Worm (Caenorhabditis elegans) whole organism, mixed stage, embryonic: ENCODE results near the gene F07C4.6.

Source experiments
- M03D4.4 ChIP-seq: sonication (generic microtip); optimal IDR thresholded peaks from 2 replicates; lab custom pipeline; 2017; ENCODE audit warnings: mild to moderate bottlenecking, missing genetic modification characterization, missing compliant biosample characterization
- bed-3 ChIP-seq: fragments of 200-800 bp; sonication (Bioruptor generic); optimal IDR thresholded peaks from 3 replicates; lab custom pipeline; 2018; ENCODE audit warnings: mild to moderate bottlenecking, missing genetic modification characterization, moderate library complexity, missing compliant biosample characterization
- blmp-1 ChIP-seq: fragments of 150-350 bp; optimal IDR thresholded peaks from 2 replicates; lab custom pipeline; 2014; ENCODE audit warnings: missing biosample characterization, missing genetic modification characterization
- ceh-39 ChIP-seq: fragments of 150-350 bp; optimal IDR thresholded peaks from 2 replicates; lab custom pipeline; 2014; ENCODE audit warnings: missing biosample characterization, missing genetic modification characterization
- ceh-83 ChIP-seq: fragments of 200-800 bp; sonication (Bioruptor generic); optimal IDR thresholded peaks from 2 replicates; lab custom pipeline; 2018; ENCODE audit warnings: mild to moderate bottlenecking, missing genetic modification characterization, missing compliant biosample characterization
- ces-1 ChIP-seq: fragments of 150-350 bp; optimal IDR thresholded peaks from 2 replicates; lab custom pipeline; 2014; ENCODE audit warnings: missing biosample characterization, missing genetic modification reagents, missing genetic modification characterization
- cnd-1 ChIP-seq: fragments of 200-800 bp; sonication (Bioruptor generic); optimal IDR thresholded peaks from 2 replicates; lab custom pipeline; 2018; ENCODE audit warnings: mild to moderate bottlenecking, missing genetic modification characterization, missing compliant biosample characterization
- drap-1 ChIP-seq: fragments of 200-800 bp; sonication (Bioruptor generic); optimal IDR thresholded peaks from 3 replicates; lab custom pipeline; 2018; ENCODE audit warnings: mild to moderate bottlenecking, missing genetic modification characterization, missing compliant biosample characterization
- elt-3 ChIP-seq: fragments of 150-350 bp; optimal IDR thresholded peaks from 2 replicates; lab custom pipeline; 2014; ENCODE audit warnings: missing biosample characterization, missing genetic modification characterization
- flh-1 ChIP-seq: fragments of 200-800 bp; sonication (Bioruptor generic); optimal IDR thresholded peaks from 2 replicates; lab custom pipeline; 2018; ENCODE audit warnings: mild to moderate bottlenecking, missing genetic modification characterization, moderate library complexity, missing compliant biosample characterization
- ham-2 ChIP-seq: fragments of 200-800 bp; sonication (Bioruptor generic); optimal IDR thresholded peaks from 2 replicates; lab custom pipeline; 2018; ENCODE audit warnings: mild to moderate bottlenecking, missing genetic modification characterization, missing compliant biosample characterization
- hlh-1 ChIP-seq: fragments of 150-350 bp; optimal IDR thresholded peaks from 2 replicates; lab custom pipeline; 2014; ENCODE audit warnings: missing biosample characterization, missing genetic modification reagents, missing genetic modification characterization
- lin-32 ChIP-seq: fragments of 200-800 bp; sonication (Bioruptor generic); optimal IDR thresholded peaks from 2 replicates; lab custom pipeline; 2018; ENCODE audit warnings: mild to moderate bottlenecking, missing genetic modification characterization, missing compliant biosample characterization
- lsy-2 ChIP-seq: fragments of 150-350 bp; optimal IDR thresholded peaks from 2 replicates; lab custom pipeline; 2014; ENCODE audit warnings: missing biosample characterization, missing genetic modification characterization
- mab-5 ChIP-seq: fragments of 150-350 bp; optimal IDR thresholded peaks from 2 replicates; lab custom pipeline; 2014; ENCODE audit warnings: missing biosample characterization, missing genetic modification characterization
- mep-1 ChIP-seq: fragments of 150-350 bp; optimal IDR thresholded peaks from 2 replicates; lab custom pipeline; 2017; ENCODE audit warnings: missing biosample characterization, missing genetic modification reagents, missing genetic modification characterization, inconsistent platforms
- mls-2 ChIP-seq: sonication (generic microtip); optimal IDR thresholded peaks from 2 replicates; lab custom pipeline; 2016; ENCODE audit warnings: mild to moderate bottlenecking, missing genetic modification characterization, moderate library complexity, missing compliant biosample characterization
- nhr-12 ChIP-seq: fragments of 150-350 bp; optimal IDR thresholded peaks from 2 replicates; lab custom pipeline; 2014; ENCODE audit warnings: missing biosample characterization, missing genetic modification characterization
- nhr-2 ChIP-seq: fragments of 150-350 bp; optimal IDR thresholded peaks from 2 replicates; lab custom pipeline; 2014; ENCODE audit warnings: missing biosample characterization, missing genetic modification characterization
- nhr-237 ChIP-seq: fragments of 150-350 bp; optimal IDR thresholded peaks from 2 replicates; lab custom pipeline; 2014; ENCODE audit warnings: missing biosample characterization, missing genetic modification characterization
- nhr-28 ChIP-seq: fragments of 150-350 bp; optimal IDR thresholded peaks from 2 replicates; lab custom pipeline; 2014; ENCODE audit warnings: missing biosample characterization, missing genetic modification characterization
- nhr-76 ChIP-seq: sonication (generic microtip); optimal IDR thresholded peaks from 2 replicates; lab custom pipeline; 2017; ENCODE audit warnings: missing biosample characterization, missing genetic modification characterization
- pha-4 ChIP-seq: fragments of 150-350 bp; optimal IDR thresholded peaks from 2 replicates; lab custom pipeline; 2018; ENCODE audit warnings: missing biosample characterization, missing genetic modification reagents, missing genetic modification characterization
- sem-2 ChIP-seq: fragments of 200-800 bp; sonication (Bioruptor generic); optimal IDR thresholded peaks from 2 replicates; lab custom pipeline; 2018; ENCODE audit warnings: mild to moderate bottlenecking, missing genetic modification characterization, missing compliant biosample characterization
- snpc-4 ChIP-seq: fragments of 150-350 bp; optimal IDR thresholded peaks from 2 replicates; lab custom pipeline; 2014; ENCODE audit warnings: missing biosample characterization, missing genetic modification characterization
- sptf-1 ChIP-seq: sonication (generic microtip); optimal IDR thresholded peaks from 2 replicates; lab custom pipeline; 2017; ENCODE audit warnings: mild to moderate bottlenecking, missing genetic modification characterization, moderate library complexity, missing compliant biosample characterization
- tbx-8 ChIP-seq: fragments of 200-800 bp; sonication (Bioruptor generic); optimal IDR thresholded peaks from 2 replicates; lab custom pipeline; 2018; ENCODE audit warnings: mild to moderate bottlenecking, missing genetic modification characterization, moderate library complexity, missing compliant biosample characterization
- unc-120 ChIP-seq: sonication (generic microtip); optimal IDR thresholded peaks from 2 replicates; lab custom pipeline; 2017; ENCODE audit warnings: missing genetic modification characterization, missing compliant biosample characterization; ENCODE audit not compliant: poor library complexity, severe bottlenecking
- unc-39 ChIP-seq: fragments of 150-350 bp; optimal IDR thresholded peaks from 2 replicates; lab custom pipeline; 2014; ENCODE audit warnings: missing biosample characterization, missing genetic modification characterization
- unc-62 ChIP-seq: fragments of 150-350 bp; optimal IDR thresholded peaks from 2 replicates; lab custom pipeline; 2014; ENCODE audit warnings: missing biosample characterization, missing genetic modification reagents, missing genetic modification characterization
- zip-8 ChIP-seq: fragments of 150-350 bp; optimal IDR thresholded peaks from 2 replicates; lab custom pipeline; 2014; ENCODE audit warnings: missing biosample characterization, missing genetic modification characterization
- ztf-11 ChIP-seq: fragments of 150-350 bp; optimal IDR thresholded peaks from 2 replicates; lab custom pipeline; 2014; ENCODE audit warnings: missing biosample characterization, missing genetic modification characterization

The F07C4.6 gene

ce11 chrV:7631732-7632131 is 5.1 kb downstream of the F07C4.6 start, which contains the start of gene srd-25:
Gene srd-25, plus strand, starts transcription at chrV:7632032.
- TF ChIP-seq mls-2 = no peak
- TF ChIP-seq ceh-83 (GFP tag; lab: Kevin White, UChicago) = no peak
- TF ChIP-seq unc-62 = no peak
- TF ChIP-seq mep-1 (tag; lab: Kevin White, UChicago) = no peak
- TF ChIP-seq ces-1 = no peak
- TF ChIP-seq pha-4 = no peak
- TF ChIP-seq sptf-1 (tag; lab: Kevin White, UChicago) = no peak
- no peak for TF ChIP-seq hlh-1 (tag; lab: Kevin White, UChicago)
- TF ChIP-seq lsy-2 (tag; lab: Kevin White, UChicago) = no peak
- TF ChIP-seq zip-8 (tag; lab: Kevin White, UChicago) = no peak
- TF ChIP-seq sem-2 = no peak
- no peak for TF ChIP-seq snpc-4
- TF ChIP-seq unc-120 = no peak
- no peak for TF ChIP-seq unc-39 (tag; lab: Kevin White, UChicago)
- TF ChIP-seq elt-3 (tag; lab: Kevin White, UChicago) = no peak
- TF ChIP-seq nhr-76 (tag; lab: Kevin White, UChicago) = no peak
- TF ChIP-seq, all 35 proteins: peak for 0

DNA sequence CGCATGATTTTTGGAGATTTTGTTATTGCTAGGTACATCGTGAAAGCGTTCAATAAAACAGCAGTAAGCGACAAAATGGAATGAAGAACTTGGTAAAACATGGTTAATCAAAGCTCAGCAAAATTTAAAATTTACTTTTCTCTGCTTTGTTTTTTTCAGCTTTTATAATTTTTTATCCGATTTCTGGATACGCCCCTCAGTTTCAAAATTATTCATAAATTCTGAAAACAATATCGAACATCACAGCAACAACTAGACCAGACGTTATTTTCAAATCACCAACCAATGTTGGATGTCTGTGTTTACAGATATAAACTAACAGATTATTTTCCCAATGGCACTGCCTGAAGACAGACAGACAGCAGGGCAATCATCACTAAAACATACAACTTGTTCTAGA is 8.0 kb downstream of the F07C4.6 start, which contains the start of gene srd-31:
TSS of gene srd-31 (minus strand) at position 101 of the 400 bp plus-strand sequence.
- TF ChIP-seq tbx-8 (no peak), drap-1 (GFP tag; lab: Kevin White, UChicago) (no peak), bed-3 (GFP tag; lab: Kevin White, UChicago) (no peak), ceh-83 (GFP tag; lab: Kevin White, UChicago) (no peak), mls-2 (no peak), ztf-11 (tag; lab: Kevin White, UChicago) (no peak), sptf-1 (tag; lab: Kevin White, UChicago) (no peak), lsy-2 (tag; lab: Kevin White, UChicago) (no peak), elt-3 (tag; lab: Kevin White, UChicago) (no peak), blmp-1 (tag; lab: Kevin White, UChicago) (no peak), nhr-237 (tag; lab: Kevin White, UChicago) (no peak), nhr-2 (tag; lab: Kevin White, UChicago) (no peak), nhr-12 (tag; lab: Kevin White, UChicago) (no peak), nhr-28 (tag; lab: Kevin White, UChicago) (no peak), flh-1 (GFP tag; lab: Kevin White, UChicago) (no peak), cnd-1 (no peak), M03D4.4 (tag; lab: Kevin White, UChicago) (no peak), unc-39 (tag; lab: Kevin White, UChicago) (no peak)
- TF ChIP-seq, all 35 proteins: peak for 0

ce11 chrV:7635469-7635868 is 8.8 kb downstream of the F07C4.6 start, which contains the start of gene srd-29:
Gene srd-29, plus strand, starts transcription at chrV:7635769.
- TF ChIP-seq unc-120 = no peak
- no peak for TF ChIP-seq M03D4.4 (tag; lab: Kevin White, UChicago)
- TF ChIP-seq nhr-2 (tag; lab: Kevin White, UChicago) = no peak

ce11 chrV:7637801-7638200 is 11.2 kb downstream of the F07C4.6 start, which contains the start of gene clec-45:
Gene clec-45, plus strand, starts transcription at chrV:7638101.
- no peak for TF ChIP-seq mep-1 (tag; lab: Kevin White, UChicago)
- TF ChIP-seq drap-1 (GFP tag; lab: Kevin White, UChicago) = no peak
- no peak for TF ChIP-seq ztf-11 (tag; lab: Kevin White, UChicago)
- no peak for TF ChIP-seq ces-1
- no peak for TF ChIP-seq sptf-1 (tag; lab: Kevin White, UChicago)
- no peak for TF ChIP-seq lin-32
- TF ChIP-seq nhr-12 (tag; lab: Kevin White, UChicago) = no peak
- no peak for TF ChIP-seq zip-8 (tag; lab: Kevin White, UChicago)
- no peak for TF ChIP-seq nhr-237 (tag; lab: Kevin White, UChicago)
- TF ChIP-seq mab-5 (tag; lab: Kevin White, UChicago) = no peak
- TF ChIP-seq unc-120 = no peak
- TF ChIP-seq snpc-4 = no peak

DNA sequence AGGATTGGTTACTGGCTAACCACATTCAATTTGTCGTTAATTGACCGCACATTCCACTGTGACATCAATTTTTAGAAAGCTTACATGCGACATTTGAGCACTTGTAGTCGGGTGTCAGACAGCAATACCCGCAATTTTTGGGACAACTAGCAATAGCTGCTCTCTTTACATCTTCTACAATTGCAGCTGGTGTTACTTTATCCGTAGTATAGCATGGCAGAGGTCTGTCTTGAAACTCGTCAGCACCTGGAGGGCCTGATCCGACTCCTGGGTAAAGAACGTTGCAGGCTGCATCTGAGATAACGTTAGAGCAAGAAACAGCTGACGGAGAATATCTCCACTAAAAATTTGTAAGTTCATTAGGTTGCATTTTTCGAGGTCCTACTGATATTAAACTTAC is 12.7 kb downstream of the F07C4.6 start:
- TF ChIP-seq hlh-1 (tag; lab: Kevin White, UChicago) (no peak), snpc-4 (no peak), M03D4.4 (tag; lab: Kevin White, UChicago) (no peak), pha-4 (no peak), mep-1 (tag; lab: Kevin White, UChicago) (no peak), ceh-39 (tag; lab: Kevin White, UChicago) (no peak), ham-2 (GFP tag; lab: Kevin White, UChicago) (no peak)
